Worm (Caenorhabditis elegans) whole organism, midembryonic: Measurements from ENCODE around the gene C53A5.11.

Experiments used
- T22C8.4 ChIP-seq: fragments of 200-800 bp; sonication (Bioruptor generic); IDR thresholded peaks from 2 replicates; pipeline ENCODE4 v1.3.6; 2022; ENCODE audit warnings: missing genetic modification characterization, missing compliant biosample characterization
- cog-1 ChIP-seq: sonication (generic microtip); optimal IDR thresholded peaks from 2 replicates; lab custom pipeline; 2016; ENCODE audit warnings: missing genetic modification characterization, missing compliant biosample characterization
- flt-1 ChIP-seq: fragments of 200-800 bp; sonication (Bioruptor generic); IDR thresholded peaks from 2 replicates; pipeline ENCODE4 v1.3.6; 2022; ENCODE audit warnings: missing genetic modification characterization, missing compliant biosample characterization
- klf-2 ChIP-seq: fragments of 200-800 bp; sonication (Bioruptor generic); conservative IDR thresholded peaks from 2 replicates; pipeline ENCODE4 v1.3.6; 2022; ENCODE audit warnings: missing genetic modification reagents, missing genetic modification characterization, missing compliant biosample characterization
- med-1 ChIP-seq: sonication (generic microtip); optimal IDR thresholded peaks from 2 replicates; lab custom pipeline; 2017; ENCODE audit warnings: missing genetic modification characterization, mild to moderate bottlenecking, missing compliant biosample characterization, antibody characterized with exemption, missing genetic modification reagents; ENCODE audit not compliant: insufficient read depth
- ref-1 ChIP-seq: fragments of 200-800 bp; sonication (Bioruptor generic); conservative IDR thresholded peaks from 2 replicates; pipeline ENCODE4 v1.3.6; 2022; ENCODE audit warnings: missing genetic modification reagents, missing genetic modification characterization, missing compliant biosample characterization
- tab-1 ChIP-seq: fragments of 200-800 bp; sonication (Bioruptor generic); IDR thresholded peaks from 2 replicates; pipeline ENCODE4 v1.3.6; 2022; ENCODE audit warnings: missing genetic modification characterization, missing compliant biosample characterization
- ztf-23 ChIP-seq: fragments of 200-800 bp; sonication (Bioruptor generic); IDR thresholded peaks from 2 replicates; pipeline ENCODE4 v1.3.6; 2022; ENCODE audit warnings: missing genetic modification reagents, missing genetic modification characterization, missing compliant biosample characterization
- ztf-29 ChIP-seq: fragments of 200-800 bp; sonication (Bioruptor generic); IDR thresholded peaks from 2 replicates; pipeline ENCODE4 v1.3.6; 2022; ENCODE audit warnings: missing genetic modification reagents, missing genetic modification characterization, missing compliant biosample characterization

Gene C53A5.11

ce11 chrV:14597681-14598184 lies 35.0 kb downstream of the C53A5.11 start, which contains the start of gene R11H6.2:
Gene R11H6.2 (plus strand): TSS chrV:14598006.
- TF ChIP-seq med-1 (GFP tag; lab: Kevin White, UChicago) = no peak
- no peak for TF ChIP-seq ztf-29
- no peak for TF ChIP-seq klf-2 (GFP tag; lab: Robert Waterston, UW)
- no peak for TF ChIP-seq T22C8.4 (GFP tag; lab: Robert Waterston, UW)
- TF ChIP-seq tab-1 (GFP tag; lab: Robert Waterston, UW) = no peak
- no peak for TF ChIP-seq flt-1 (GFP tag; lab: Robert Waterston, UW)
- TF ChIP-seq ref-1 = no peak
- TF ChIP-seq ztf-23 (GFP tag; lab: Robert Waterston, UW) = no peak
- no peak for TF ChIP-seq cog-1 (tag; lab: Kevin White, UChicago)

- TF ChIP-seq ztf-29 (no peak), tab-1 (GFP tag; lab: Robert Waterston, UW) (no peak), T22C8.4 (GFP tag; lab: Robert Waterston, UW) (no peak), med-1 (GFP tag; lab: Kevin White, UChicago) (no peak), ref-1 (no peak), cog-1 (tag; lab: Kevin White, UChicago) (no peak), klf-2 (GFP tag; lab: Robert Waterston, UW) (no peak), flt-1 (GFP tag; lab: Robert Waterston, UW) (no peak), ztf-23 (GFP tag; lab: Robert Waterston, UW) (no peak)
These were observed 37.3 kb downstream of the C53A5.11 start, which contains the start of gene glb-22 for ce11 chrV:14599972-14600371. Gene glb-22 (plus strand): TSS chrV:14600272.

ce11 chrV:14603755-14604154 lies 41.1 kb downstream of the C53A5.11 start:
- TF ChIP-seq T22C8.4 (GFP tag; lab: Robert Waterston, UW) (no peak), klf-2 (GFP tag; lab: Robert Waterston, UW) (no peak)

- no peak for TF ChIP-seq ztf-29
- no peak for TF ChIP-seq flt-1 (GFP tag; lab: Robert Waterston, UW)
- no peak for TF ChIP-seq T22C8.4 (GFP tag; lab: Robert Waterston, UW)
- no peak for TF ChIP-seq tab-1 (GFP tag; lab: Robert Waterston, UW)
- no peak for TF ChIP-seq ref-1
- no peak for TF ChIP-seq ztf-23 (GFP tag; lab: Robert Waterston, UW)
- TF ChIP-seq cog-1 (tag; lab: Kevin White, UChicago) = no peak
These were observed 47.0 kb downstream of the C53A5.11 start, which contains the start of gene R11H6.4 for ce11 chrV:14609643-14610042. Gene R11H6.4 (plus strand): TSS chrV:14609943.

- TF ChIP-seq ztf-29 (no peak), T22C8.4 (GFP tag; lab: Robert Waterston, UW) (no peak), flt-1 (GFP tag; lab: Robert Waterston, UW) (no peak), med-1 (GFP tag; lab: Kevin White, UChicago) (no peak)
These were observed 48.1 kb downstream of the C53A5.11 start for ce11 chrV:14610781-14611180.

- TF ChIP-seq ref-1 = no peak
- no peak for TF ChIP-seq tab-1 (GFP tag; lab: Robert Waterston, UW)
- TF ChIP-seq flt-1 (GFP tag; lab: Robert Waterston, UW) = no peak
- no peak for TF ChIP-seq klf-2 (GFP tag; lab: Robert Waterston, UW)
- no peak for TF ChIP-seq cog-1 (tag; lab: Kevin White, UChicago)
- no peak for TF ChIP-seq T22C8.4 (GFP tag; lab: Robert Waterston, UW)
- TF ChIP-seq ztf-23 (GFP tag; lab: Robert Waterston, UW) = no peak
- no peak for TF ChIP-seq ztf-29
- TF ChIP-seq med-1 (GFP tag; lab: Kevin White, UChicago) = no peak
These were observed 49.5 kb downstream of the C53A5.11 start, which contains the start of the genes R11H6.5 and ccnk-1 for ce11 chrV:14612168-14612567. Gene R11H6.5 (minus strand): TSS chrV:14612222. Gene ccnk-1 (plus strand): TSS chrV:14612548.
